Worm (Caenorhabditis elegans): ENCODE results near the gene odc-1.

odc-1 gene

ce11 chrV:6881735-6882134 is 18.3 kb downstream of the odc-1 start (continued):
- TF ChIP-seq F44E2.7 (GFP tag; IDR thresholded peaks at IDR 0.05) (no peak), hlh-30 (tag; optimal IDR thresholded peaks at IDR 0.05; ENCODE audit: insufficient read depth) (no peak), F26F4.8 (GFP tag; conservative IDR thresholded peaks at IDR 0.05) (no peak), tra-1 (GFP tag; IDR thresholded peaks at IDR 0.05) (no peak), gei-8 (GFP tag; optimal IDR thresholded peaks at IDR 0.05) (no peak), ceh-82 (tag; optimal IDR thresholded peaks at IDR 0.05) (no peak), Y105C5A.15 (GFP tag; IDR thresholded peaks at IDR 0.05) (no peak), skn-1 (tag; optimal IDR thresholded peaks at IDR 0.05) (no peak), jun-1 (tag; optimal IDR thresholded peaks at IDR 0.05) (no peak), aly-2 (tag; optimal IDR thresholded peaks at IDR 0.05) (no peak), arid-1 (GFP tag; conservative IDR thresholded peaks at IDR 0.05) (no peak), aha-1 (tag) (no peak), egl-43 (GFP tag; IDR thresholded peaks at IDR 0.05) (no peak), ztf-7 (tag; optimal IDR thresholded peaks at IDR 0.05) (no peak)

- TF ChIP-seq ztf-11 (tag; optimal IDR thresholded peaks at IDR 0.05), result no peak
- no peak for TF ChIP-seq lin-15B (tag; optimal IDR thresholded peaks at IDR 0.05)
- TF ChIP-seq zfp-2 (tag; optimal IDR thresholded peaks at IDR 0.05), result no peak
- no peak for TF ChIP-seq ctbp-1 (GFP tag; IDR thresholded peaks at IDR 0.05)
- TF ChIP-seq T20F7.1 (GFP tag; optimal IDR thresholded peaks at IDR 0.05), result no peak
- TF ChIP-seq jun-1 (tag; optimal IDR thresholded peaks at IDR 0.05), result no peak
- no peak for TF ChIP-seq lin-1 (GFP tag; IDR thresholded peaks at IDR 0.05)
- no peak for TF ChIP-seq hmg-1.1 (GFP tag; IDR thresholded peaks at IDR 0.05)
- no peak for TF ChIP-seq spr-1 (tag; optimal IDR thresholded peaks at IDR 0.05)
- no peak for TF ChIP-seq lin-38 (GFP tag; IDR thresholded peaks at IDR 0.05)
- no peak for TF ChIP-seq nhr-10 (tag; optimal IDR thresholded peaks at IDR 0.05)
- TF ChIP-seq set-16 (GFP tag; IDR thresholded peaks at IDR 0.05), result no peak
- TF ChIP-seq T26A8.4 (GFP tag; IDR thresholded peaks at IDR 0.05), result no peak
- TF ChIP-seq mxl-2 (GFP tag; conservative IDR thresholded peaks at IDR 0.05), result no peak
- TF ChIP-seq dmd-6 (GFP tag; IDR thresholded peaks at IDR 0.05), result no peak
- no peak for TF ChIP-seq ceh-82 (tag; optimal IDR thresholded peaks at IDR 0.05)
- TF ChIP-seq lin-13 (GFP tag; optimal IDR thresholded peaks at IDR 0.05), result no peak
Observed at ce11 chrV:6881038-6881437, 19.0 kb downstream of the odc-1 start, which contains the start of gene unc-70. Gene unc-70, plus strand, starts transcription at chrV:6881338.

ce11 chrV:6880623-6881022 is 19.4 kb downstream of the odc-1 start:
- TF ChIP-seq nhr-111 (GFP tag; optimal IDR thresholded peaks at IDR 0.05) (no peak), unc-62 (GFP tag; optimal IDR thresholded peaks at IDR 0.05 in 1 of 2) (peak in 1 of 2 experiments; percentile 33), unc-62 (tag; optimal IDR thresholded peaks at IDR 0.05) (no peak), lim-7 (GFP tag; IDR thresholded peaks at IDR 0.05) (no peak), Y48G9A.11 (GFP tag; IDR thresholded peaks at IDR 0.05) (no peak), F37D6.2 (tag; optimal IDR thresholded peaks at IDR 0.05) (peak; percentile 37), set-16 (GFP tag; IDR thresholded peaks at IDR 0.05) (peak; percentile 61), mxl-2 (GFP tag; conservative IDR thresholded peaks at IDR 0.05) (no peak), rbr-2 (tag; optimal IDR thresholded peaks at IDR 0.05) (peak; percentile 12), egl-43 (GFP tag; IDR thresholded peaks at IDR 0.05) (peak; percentile 44; the same call in 1 of the 2 replicates), jun-1 (tag; optimal IDR thresholded peaks at IDR 0.05) (no peak), daf-19 (GFP tag; conservative IDR thresholded peaks at IDR 0.05) (no peak), ceh-82 (tag; optimal IDR thresholded peaks at IDR 0.05) (no peak), zfp-2 (tag; optimal IDR thresholded peaks at IDR 0.05) (no peak), ceh-20 (GFP tag; IDR thresholded peaks at IDR 0.05) (no peak), aly-2 (tag; optimal IDR thresholded peaks at IDR 0.05) (no peak), zag-1 (tag; optimal IDR thresholded peaks at IDR 0.05) (no peak), nhr-28 (tag; optimal IDR thresholded peaks at IDR 0.05) (no peak), daf-12 (tag; optimal IDR thresholded peaks at IDR 0.05) (no peak), nhr-41 (GFP tag; IDR thresholded peaks at IDR 0.05) (no peak), attf-4 (tag; optimal IDR thresholded peaks at IDR 0.05) (no peak), T26A8.4 (GFP tag; IDR thresholded peaks at IDR 0.05) (no peak), zip-2 (tag; optimal IDR thresholded peaks at IDR 0.05) (no peak), skn-1 (tag; optimal IDR thresholded peaks at IDR 0.05) (no peak), F10B5.3 (tag; optimal IDR thresholded peaks at IDR 0.05) (no peak), T20F7.1 (GFP tag; optimal IDR thresholded peaks at IDR 0.05) (no peak), Y75B8A.6 (GFP tag; IDR thresholded peaks at IDR 0.05) (no peak), saeg-2 (GFP tag; IDR thresholded peaks at IDR 0.05) (0 out of 2 replicates have a peak, but pooled peaks have one; percentile 16), spr-1 (tag; optimal IDR thresholded peaks at IDR 0.05) (no peak), vab-7 (GFP tag; IDR thresholded peaks at IDR 0.05) (0 out of 2 replicates have a peak, but pooled peaks have one; percentile 20), sdz-12 (GFP tag; optimal IDR thresholded peaks at IDR 0.05) (no peak)
